Fruit fly (Drosophila melanogaster) whole organism, wandering third instar larva: ENCODE data around the gene Pdi.

Source experiments
- Abd-B ChIP-seq: fragments of >200 bp; optimal IDR thresholded peaks from 2 replicates; lab custom pipeline; 2017; ENCODE audit warnings: missing biosample characterization, missing genetic modification characterization
- CG32264 ChIP-seq: fragments of 200-800 bp; sonication (Bioruptor generic); optimal IDR thresholded peaks from 2 replicates; lab custom pipeline; 2016; ENCODE audit warnings: missing biosample characterization, missing genetic modification characterization
- CG9705 ChIP-seq: fragments of 200-800 bp; sonication (Bioruptor generic); optimal IDR thresholded peaks from 2 replicates; lab custom pipeline; 2018; ENCODE audit warnings: missing biosample characterization, mild to moderate bottlenecking, missing genetic modification characterization
- CrebA ChIP-seq: fragments of 200-800 bp; sonication (Bioruptor generic); optimal IDR thresholded peaks from 2 replicates; lab custom pipeline; 2016; ENCODE audit warnings: missing biosample characterization, mild to moderate bottlenecking, missing genetic modification characterization, borderline replicate concordance
- Dfd ChIP-seq: fragments of >200 bp; optimal IDR thresholded peaks from 2 replicates; lab custom pipeline; 2017; ENCODE audit warnings: missing biosample characterization, missing genetic modification characterization
- Dif ChIP-seq: fragments of 200-275, 200-300 bp; sonication (Bioruptor generic); optimal IDR thresholded peaks from 2 replicates; lab custom pipeline; 2018; ENCODE audit warnings: missing biosample characterization, missing genetic modification characterization; ENCODE audit not compliant: partially characterized antibody
- GATAd ChIP-seq: sonication (Bioruptor generic); optimal IDR thresholded peaks from 2 replicates; lab custom pipeline; 2016; ENCODE audit warnings: missing biosample characterization, missing genetic modification characterization
- HLH106 ChIP-seq: fragments of 200-800 bp; optimal IDR thresholded peaks from 3 replicates; lab custom pipeline; 2019; ENCODE audit warnings: missing biosample characterization, mild to moderate bottlenecking, missing genetic modification characterization, moderate library complexity
- Hnf4 ChIP-seq: fragments of 200-800 bp; sonication (Bioruptor generic); optimal IDR thresholded peaks from 2 replicates; lab custom pipeline; 2016; ENCODE audit warnings: missing biosample characterization, mild to moderate bottlenecking, missing genetic modification characterization
- Hr78 ChIP-seq: fragments of >200 bp; optimal IDR thresholded peaks from 2 replicates; lab custom pipeline; 2017; ENCODE audit warnings: missing biosample characterization, missing genetic modification characterization
- Hr83 ChIP-seq: fragments of 200-300 bp; sonication (Bioruptor generic); optimal IDR thresholded peaks from 2 replicates; lab custom pipeline; 2016; ENCODE audit warnings: missing biosample characterization, mild to moderate bottlenecking, missing genetic modification characterization, moderate library complexity; ENCODE audit not compliant: poor library complexity, severe bottlenecking
- Jra ChIP-seq: sonication (Bioruptor generic); optimal IDR thresholded peaks from 2 replicates; lab custom pipeline; 2016; ENCODE audit warnings: missing biosample characterization, missing genetic modification characterization
- Mio ChIP-seq: sonication (Bioruptor generic); optimal IDR thresholded peaks from 2 replicates; lab custom pipeline; 2016; ENCODE audit warnings: missing biosample characterization, missing genetic modification characterization
- Myc ChIP-seq: fragments of >200 bp; optimal IDR thresholded peaks from 2 replicates; lab custom pipeline; 2017
- N ChIP-seq: fragments of >200 bp; optimal IDR thresholded peaks from 2 replicates; lab custom pipeline; 2018; ENCODE audit warnings: missing biosample characterization, missing external identifiers, missing genetic modification characterization
- OdsH ChIP-seq: fragments of 200-800 bp; sonication (Bioruptor generic); optimal IDR thresholded peaks from 2 replicates; lab custom pipeline; 2016; ENCODE audit warnings: missing biosample characterization, mild to moderate bottlenecking, missing genetic modification characterization
- Rel ChIP-seq, 2 experiments: fragments of 200-800 bp; sonication (Bioruptor generic) in 1 of 2; optimal IDR thresholded peaks; 2 replicates in 1 of 2; 3 replicates in 1 of 2; lab custom pipeline; 2016 to 2019; ENCODE audit warnings: mild to moderate bottlenecking in 2 of 2, missing biosample characterization in 2 of 2, missing genetic modification characterization in 2 of 2, moderate library complexity in 1 of 2
- Sp1 ChIP-seq: fragments of 200-800 bp; sonication (Bioruptor generic); optimal IDR thresholded peaks from 3 replicates; lab custom pipeline; 2019; ENCODE audit warnings: missing biosample characterization, mild to moderate bottlenecking, missing genetic modification characterization, moderate library complexity
- Vsx2 ChIP-seq: fragments of 200-300, 225-300 bp; sonication (Bioruptor generic); optimal IDR thresholded peaks from 2 replicates; lab custom pipeline; 2018; ENCODE audit warnings: missing biosample characterization, missing genetic modification characterization; ENCODE audit not compliant: partially characterized antibody
- br ChIP-seq: fragments of 200-800 bp; sonication (Bioruptor generic); optimal IDR thresholded peaks from 2 replicates; lab custom pipeline; 2016; ENCODE audit warnings: missing biosample characterization, missing genetic modification characterization
- brk ChIP-seq: fragments of 200-800 bp; sonication (Bioruptor generic); optimal IDR thresholded peaks from 2 replicates; lab custom pipeline; 2016; ENCODE audit warnings: missing biosample characterization, mild to moderate bottlenecking, missing genetic modification characterization
- dl ChIP-seq, 2 experiments: fragments of 175-275, 200-275 bp in 1 of 2; fragments of 200-275 bp in 1 of 2; sonication (Bioruptor generic); optimal IDR thresholded peaks; lab custom pipeline; 2018; ENCODE audit warnings: mild to moderate bottlenecking in 2 of 2, missing biosample characterization in 2 of 2, missing genetic modification characterization in 2 of 2, moderate library complexity in 2 of 2; ENCODE audit not compliant: partially characterized antibody in 2 of 2, insufficient read depth in 1 of 2
- dmrt93B ChIP-seq: fragments of 200-800 bp; sonication (Bioruptor generic); optimal IDR thresholded peaks from 2 replicates; lab custom pipeline; 2018; ENCODE audit warnings: missing biosample characterization, mild to moderate bottlenecking, missing genetic modification characterization
- dsf ChIP-seq: sonication (Bioruptor generic); optimal IDR thresholded peaks from 2 replicates; lab custom pipeline; 2016; ENCODE audit warnings: missing biosample characterization, missing genetic modification characterization, borderline replicate concordance
- ey ChIP-seq: fragments of 200-800 bp; sonication (Bioruptor generic); optimal IDR thresholded peaks from 2 replicates; lab custom pipeline; 2016; ENCODE audit warnings: missing biosample characterization, missing genetic modification characterization
- foxo ChIP-seq, 2 experiments: fragments of 200-800 bp; sonication (Bioruptor generic); optimal IDR thresholded peaks; 2 replicates in 1 of 2; 3 replicates in 1 of 2; lab custom pipeline; 2016 to 2017; ENCODE audit warnings: missing biosample characterization in 2 of 2, missing genetic modification characterization in 2 of 2
- fru ChIP-seq: fragments of 200-800 bp; sonication (Bioruptor generic); optimal IDR thresholded peaks from 3 replicates; lab custom pipeline; 2016; ENCODE audit warnings: missing biosample characterization, mild to moderate bottlenecking, missing genetic modification characterization
- h ChIP-seq: fragments of 200-800 bp; sonication (Bioruptor generic); optimal IDR thresholded peaks from 3 replicates; lab custom pipeline; 2016; ENCODE audit warnings: missing biosample characterization, mild to moderate bottlenecking, missing genetic modification characterization
- jim ChIP-seq: fragments of 175-275, 200-325 bp; sonication (Bioruptor generic); optimal IDR thresholded peaks from 2 replicates; lab custom pipeline; 2016; ENCODE audit warnings: missing biosample characterization, mild to moderate bottlenecking, missing genetic modification characterization
- lola ChIP-seq: fragments of >200 bp; optimal IDR thresholded peaks from 2 replicates; lab custom pipeline; 2017; ENCODE audit warnings: missing biosample characterization, missing genetic modification characterization
- pan ChIP-seq: fragments of >200 bp; optimal IDR thresholded peaks from 2 replicates; lab custom pipeline; 2017
- psq ChIP-seq: fragments of 200-800 bp; sonication (Bioruptor generic); optimal IDR thresholded peaks from 3 replicates; lab custom pipeline; 2017; ENCODE audit warnings: missing biosample characterization, mild to moderate bottlenecking, missing genetic modification characterization, moderate library complexity
- rgr ChIP-seq: fragments of 200-800 bp; sonication (Bioruptor generic); optimal IDR thresholded peaks from 3 replicates; lab custom pipeline; 2016; ENCODE audit warnings: missing biosample characterization, mild to moderate bottlenecking, missing genetic modification characterization
- sage ChIP-seq: fragments of 200-800 bp; sonication (Bioruptor generic); optimal IDR thresholded peaks from 2 replicates; lab custom pipeline; 2016; ENCODE audit warnings: missing biosample characterization, mild to moderate bottlenecking, missing genetic modification characterization
- sv ChIP-seq: fragments of 200-800 bp; sonication (Bioruptor generic); optimal IDR thresholded peaks from 3 replicates; lab custom pipeline; 2016; ENCODE audit warnings: missing biosample characterization, missing genetic modification characterization
- tai ChIP-seq: sonication (Bioruptor generic); optimal IDR thresholded peaks from 2 replicates; lab custom pipeline; 2016; ENCODE audit warnings: missing biosample characterization, missing genetic modification characterization
- usp ChIP-seq: fragments of >200 bp; optimal IDR thresholded peaks from 2 replicates; lab custom pipeline; 2017; ENCODE audit warnings: missing biosample characterization, missing genetic modification characterization
- woc ChIP-seq: sonication (Bioruptor generic); optimal IDR thresholded peaks from 2 replicates; lab custom pipeline; 2016; ENCODE audit warnings: missing biosample characterization, mild to moderate bottlenecking, missing genetic modification characterization

The Pdi gene

dm6 chr3L:15108524-15108923 lies 34.1 kb downstream of the Pdi start:
- TF ChIP-seq dmrt93B (GFP tag; lab: Kevin White, UChicago) (no peak), Abd-B (GFP tag; lab: Kevin White, UChicago) (no peak), GATAd (GFP tag; lab: Kevin White, UChicago) (no peak), N (no peak), brk (GFP tag; lab: Kevin White, UChicago) (no peak), Rel (GFP tag; optimal IDR thresholded peaks at IDR 0.05; lab: Kevin White, UChicago) (no peak), Rel (tag; optimal IDR thresholded peaks at IDR 0.05; lab: Kevin White, UChicago) (no peak), Hr78 (GFP tag; lab: Kevin White, UChicago) (no peak), sage (GFP tag; lab: Kevin White, UChicago) (no peak), Jra (no peak), HLH106 (tag; lab: Kevin White, UChicago) (no peak), pan (lab: Kevin White, UChicago) (no peak), jim (GFP tag; lab: Kevin White, UChicago) (no peak), sv (GFP tag; lab: Kevin White, UChicago) (no peak), Hnf4 (GFP tag; lab: Kevin White, UChicago) (no peak), tai (no peak), Myc (lab: Kevin White, UChicago) (no peak)

dm6 chr3L:15107776-15108379 lies 34.8 kb downstream of the Pdi start:
- peak; percentile 88 for TF ChIP-seq Rel (GFP tag; optimal IDR thresholded peaks at IDR 0.05; lab: Kevin White, UChicago)
- peak; percentile 47 for TF ChIP-seq Rel (tag; optimal IDR thresholded peaks at IDR 0.05; lab: Kevin White, UChicago)
- TF ChIP-seq foxo (GFP tag; optimal IDR thresholded peaks at IDR 0.05; lab: Kevin White, UChicago): peak in 1 of 2 experiments; percentile 95
- no peak for TF ChIP-seq jim (GFP tag; lab: Kevin White, UChicago)
- peak; percentile 96 for TF ChIP-seq HLH106 (tag; lab: Kevin White, UChicago)
- TF ChIP-seq lola (GFP tag; lab: Kevin White, UChicago): no peak
- peak; percentile 96 for TF ChIP-seq psq
- TF ChIP-seq br: peak; percentile 91
- TF ChIP-seq sv (GFP tag; lab: Kevin White, UChicago): no peak
- peak; percentile 95 for TF ChIP-seq fru (GFP tag; lab: Kevin White, UChicago)
- TF ChIP-seq Hr83 (GFP tag; lab: Kevin White, UChicago): peak; percentile 9
- peak; percentile 83 for TF ChIP-seq tai
- peak; percentile 94 for TF ChIP-seq dmrt93B (GFP tag; lab: Kevin White, UChicago)
- no peak for TF ChIP-seq Hr78 (GFP tag; lab: Kevin White, UChicago)
- TF ChIP-seq GATAd (GFP tag; lab: Kevin White, UChicago): no peak
- peak; percentile 93 for TF ChIP-seq brk (GFP tag; lab: Kevin White, UChicago)
- peak; percentile 94 for TF ChIP-seq OdsH
- TF ChIP-seq sage (GFP tag; lab: Kevin White, UChicago): peak; percentile 61
- no peak for TF ChIP-seq Vsx2 (GFP tag; lab: Kevin White, UChicago)
- TF ChIP-seq CG32264: peak; percentile 72
- TF ChIP-seq h: peak; percentile 94
- no peak for TF ChIP-seq pan (lab: Kevin White, UChicago)
- peak; percentile 97 for TF ChIP-seq Sp1 (GFP tag; lab: Kevin White, UChicago)
- no peak for TF ChIP-seq Abd-B (GFP tag; lab: Kevin White, UChicago)
- peak; percentile 92 for TF ChIP-seq ey (GFP tag; lab: Kevin White, UChicago)
- no peak for TF ChIP-seq usp (GFP tag; lab: Kevin White, UChicago)
- peak; percentile 85 for TF ChIP-seq Jra
- peak in 1 of 2 experiments; percentile 17 for TF ChIP-seq dl (GFP tag; optimal IDR thresholded peaks at IDR 0.05; lab: Kevin White, UChicago; ENCODE audit: insufficient read depth in 1 of 2, partially characterized antibody in 2 of 2)
- TF ChIP-seq Dfd (GFP tag; lab: Kevin White, UChicago): no peak
- peak; percentile 81 for TF ChIP-seq Hnf4 (GFP tag; lab: Kevin White, UChicago)
- peak; percentile 76 for TF ChIP-seq dsf
- no peak for TF ChIP-seq CrebA (GFP tag; lab: Kevin White, UChicago)
- TF ChIP-seq N: no peak
- peak; percentile 40 for TF ChIP-seq Mio (GFP tag; lab: Kevin White, UChicago)
- TF ChIP-seq Myc (lab: Kevin White, UChicago): no peak
- peak; percentile 12 for TF ChIP-seq Dif (GFP tag; lab: Kevin White, UChicago)
- peak; percentile 92 for TF ChIP-seq CG9705 (GFP tag; lab: Kevin White, UChicago)
- TF ChIP-seq rgr (GFP tag; lab: Kevin White, UChicago): peak; percentile 93
- peak; percentile 97 for TF ChIP-seq woc
